Fruit fly (Drosophila melanogaster) whole organism, wandering third instar larva: ENCODE measurements around the gene CG9426.

Experiments used
- CrebA ChIP-seq: fragments of 200-800 bp; sonication (Bioruptor generic); optimal IDR thresholded peaks from 2 replicates; lab custom pipeline; 2016; ENCODE audit warnings: missing biosample characterization, mild to moderate bottlenecking, missing genetic modification characterization, borderline replicate concordance
- GATAd ChIP-seq: sonication (Bioruptor generic); optimal IDR thresholded peaks from 2 replicates; lab custom pipeline; 2016; ENCODE audit warnings: missing biosample characterization, missing genetic modification characterization
- Myc ChIP-seq: fragments of >200 bp; optimal IDR thresholded peaks from 2 replicates; lab custom pipeline; 2017
- br ChIP-seq: fragments of 200-800 bp; sonication (Bioruptor generic); optimal IDR thresholded peaks from 2 replicates; lab custom pipeline; 2016; ENCODE audit warnings: missing biosample characterization, missing genetic modification characterization
- foxo ChIP-seq, 2 experiments: fragments of 200-800 bp; sonication (Bioruptor generic); optimal IDR thresholded peaks; 2 replicates in 1 of 2; 3 replicates in 1 of 2; lab custom pipeline; 2016 to 2017; ENCODE audit warnings: missing biosample characterization in 2 of 2, missing genetic modification characterization in 2 of 2
- fru ChIP-seq: fragments of 200-800 bp; sonication (Bioruptor generic); optimal IDR thresholded peaks from 3 replicates; lab custom pipeline; 2016; ENCODE audit warnings: missing biosample characterization, mild to moderate bottlenecking, missing genetic modification characterization
- h ChIP-seq: fragments of 200-800 bp; sonication (Bioruptor generic); optimal IDR thresholded peaks from 3 replicates; lab custom pipeline; 2016; ENCODE audit warnings: missing biosample characterization, mild to moderate bottlenecking, missing genetic modification characterization
- jim ChIP-seq: fragments of 175-275, 200-325 bp; sonication (Bioruptor generic); optimal IDR thresholded peaks from 2 replicates; lab custom pipeline; 2016; ENCODE audit warnings: missing biosample characterization, mild to moderate bottlenecking, missing genetic modification characterization
- lola ChIP-seq: fragments of >200 bp; optimal IDR thresholded peaks from 2 replicates; lab custom pipeline; 2017; ENCODE audit warnings: missing biosample characterization, missing genetic modification characterization
- psq ChIP-seq: fragments of 200-800 bp; sonication (Bioruptor generic); optimal IDR thresholded peaks from 3 replicates; lab custom pipeline; 2017; ENCODE audit warnings: missing biosample characterization, mild to moderate bottlenecking, missing genetic modification characterization, moderate library complexity
- sage ChIP-seq: fragments of 200-800 bp; sonication (Bioruptor generic); optimal IDR thresholded peaks from 2 replicates; lab custom pipeline; 2016; ENCODE audit warnings: missing biosample characterization, mild to moderate bottlenecking, missing genetic modification characterization

DNA sequence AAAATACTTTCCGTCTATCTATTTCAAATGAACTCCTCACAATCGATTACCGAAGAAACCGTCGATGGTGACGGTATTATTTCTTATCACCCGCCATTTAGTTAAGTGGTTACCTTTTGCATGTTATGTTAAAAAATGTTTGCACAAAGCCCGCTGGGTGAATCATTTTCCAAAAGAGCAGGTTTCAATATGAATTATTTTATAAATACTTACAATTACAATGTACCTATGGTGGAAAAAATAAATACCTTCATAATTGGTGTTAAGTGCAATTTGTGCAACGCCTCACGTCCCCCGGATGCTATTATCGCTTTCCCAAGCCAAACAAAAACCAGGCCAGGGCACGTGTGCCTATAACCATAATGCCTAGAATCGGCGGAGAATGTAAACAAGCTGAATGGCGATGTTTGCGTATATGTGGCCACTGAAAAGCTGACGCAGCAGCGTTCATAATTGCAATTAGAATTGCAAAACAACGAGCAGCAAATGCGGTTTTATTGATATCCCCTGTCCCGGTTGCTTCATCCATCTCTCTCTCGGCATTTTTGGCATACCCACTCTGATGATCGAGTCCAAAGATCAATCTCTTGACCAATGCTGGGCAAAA lies 12.8 kb downstream of the CG9426 start:
- TF ChIP-seq jim (GFP tag; lab: Kevin White, UChicago) (no peak), br (GFP tag; lab: Kevin White, UChicago) (no peak), psq (GFP tag; lab: Kevin White, UChicago) (no peak), lola (no peak), sage (GFP tag; lab: Kevin White, UChicago) (no peak), foxo (GFP tag; optimal IDR thresholded peaks at IDR 0.05; lab: Kevin White, UChicago) (no peak), CrebA (no peak), GATAd (no peak), Myc (lab: Kevin White, UChicago) (no peak), h (GFP tag; lab: Kevin White, UChicago) (no peak), fru (GFP tag; lab: Kevin White, UChicago) (no peak)
